Fruit fly (Drosophila melanogaster) Kc167 (cell line): Measurements from ENCODE around the gene Cap-D2.

Source experiments
- Myc ChIP-seq: fragments of >200 bp; optimal IDR thresholded peaks from 2 replicates; lab custom pipeline; 2017; ENCODE audit warnings: missing external identifiers
- insv ChIP-seq: fragments of >200 bp; optimal IDR thresholded peaks from 3 replicates; lab custom pipeline; 2018; ENCODE audit warnings: missing external identifiers

The Cap-D2 gene

DNA sequence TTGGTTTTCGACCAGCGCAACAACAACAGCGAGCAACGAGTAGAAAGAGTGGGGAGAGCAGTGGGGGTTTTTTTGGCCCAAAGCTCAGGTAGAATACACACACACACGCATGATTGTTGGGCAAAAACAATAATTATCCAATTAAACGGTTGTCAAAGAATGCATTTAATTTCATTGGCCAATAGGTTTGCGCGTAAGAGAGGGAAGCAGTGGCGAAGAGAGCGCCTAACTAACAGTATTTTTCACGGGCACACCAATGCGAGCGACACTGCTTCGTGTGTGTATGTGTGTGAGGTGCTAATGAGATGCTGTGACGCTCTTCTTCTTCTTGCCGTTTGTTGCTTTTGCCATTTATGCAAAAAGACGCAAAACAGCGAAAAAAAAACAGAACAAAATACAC lies 50.8 kb downstream of the Cap-D2 start:
- TF ChIP-seq Myc (lab: Kevin White, UChicago) (no peak), insv (lab: Kevin White, UChicago) (no peak)
